Fruit fly (Drosophila melanogaster) whole organism, embryonic: ENCODE results near the gene Tg.

Source experiments
- Asciz ChIP-seq: fragments of 200-800 bp; sonication (Bioruptor generic); optimal IDR thresholded peaks from 2 replicates; lab custom pipeline; 2017; ENCODE audit warnings: missing biosample characterization, mild to moderate bottlenecking, missing genetic modification characterization, missing genetic modification reagents
- CG10267 ChIP-seq: fragments of 200-800 bp; sonication (Bioruptor generic); optimal IDR thresholded peaks from 2 replicates; lab custom pipeline; 2018; ENCODE audit warnings: missing biosample characterization, mild to moderate bottlenecking, missing genetic modification characterization, moderate library complexity
- CG10366 ChIP-seq: fragments of 200-800 bp; sonication (Bioruptor generic); IDR thresholded peaks from 2 replicates; pipeline ENCODE4 v1.3.6; 2022; ENCODE audit warnings: missing biosample characterization, missing genetic modification characterization
- CG10654 ChIP-seq: fragments of 200-800 bp; sonication (Bioruptor generic); optimal IDR thresholded peaks from 2 replicates; lab custom pipeline; 2016; ENCODE audit warnings: missing biosample characterization, missing genetic modification characterization
- CG1233 ChIP-seq: fragments of 200-800 bp; sonication (Bioruptor generic); optimal IDR thresholded peaks from 4 replicates; lab custom pipeline; 2018; ENCODE audit warnings: missing biosample characterization, mild to moderate bottlenecking, missing genetic modification characterization
- CG13775 ChIP-seq: fragments of 200-800 bp; sonication (Bioruptor generic); optimal IDR thresholded peaks from 3 replicates; lab custom pipeline; 2017; ENCODE audit warnings: missing biosample characterization, mild to moderate bottlenecking, missing genetic modification characterization
- CG14860 ChIP-seq: fragments of 200-800 bp; sonication (Bioruptor generic); IDR thresholded peaks from 3 replicates; pipeline ENCODE4 v1.3.6; 2022; ENCODE audit warnings: missing biosample characterization, missing genetic modification characterization; ENCODE audit not compliant: partially characterized antibody
- CG1603 ChIP-seq: fragments of 200-800 bp; sonication (Bioruptor generic); optimal IDR thresholded peaks from 2 replicates; lab custom pipeline; 2019; ENCODE audit warnings: missing biosample characterization, mild to moderate bottlenecking, missing genetic modification characterization, moderate library complexity
- CG18599 ChIP-seq: fragments of 200-800 bp; sonication (Bioruptor generic); optimal IDR thresholded peaks from 3 replicates; lab custom pipeline; 2017; ENCODE audit warnings: missing biosample characterization, missing genetic modification characterization, mild to moderate bottlenecking, moderate library complexity, missing genetic modification reagents
- CG18764 ChIP-seq: fragments of 200-800 bp; sonication (Bioruptor generic); optimal IDR thresholded peaks from 3 replicates; lab custom pipeline; 2016; ENCODE audit warnings: missing biosample characterization, missing genetic modification characterization
- CG2712 ChIP-seq: fragments of 200-800 bp; optimal IDR thresholded peaks from 3 replicates; lab custom pipeline; 2019; ENCODE audit warnings: missing biosample characterization, mild to moderate bottlenecking, missing genetic modification characterization, moderate library complexity
- CG3065 ChIP-seq: fragments of 200-800 bp; sonication (Bioruptor generic); optimal IDR thresholded peaks from 2 replicates; lab custom pipeline; 2016; ENCODE audit warnings: missing biosample characterization, missing genetic modification characterization
- CG3281 ChIP-seq: fragments of 200-800 bp; sonication (Bioruptor generic); optimal IDR thresholded peaks from 3 replicates; lab custom pipeline; 2017; ENCODE audit warnings: missing biosample characterization, mild to moderate bottlenecking, missing genetic modification characterization
- CG34376 ChIP-seq: fragments of 200-800 bp; sonication (Bioruptor generic); optimal IDR thresholded peaks from 2 replicates; lab custom pipeline; 2018; ENCODE audit warnings: missing biosample characterization, mild to moderate bottlenecking, missing genetic modification characterization
- CG3838 ChIP-seq: fragments of 200-800 bp; sonication (Bioruptor generic); optimal IDR thresholded peaks from 3 replicates; lab custom pipeline; 2016; ENCODE audit warnings: missing biosample characterization, missing genetic modification characterization
- CG4328 ChIP-seq: fragments of 200-800 bp; sonication (Bioruptor generic); optimal IDR thresholded peaks from 3 replicates; lab custom pipeline; 2017; ENCODE audit warnings: missing biosample characterization, missing genetic modification reagents, missing genetic modification characterization
- CG5180 ChIP-seq: fragments of 200-800 bp; sonication (Bioruptor generic); optimal IDR thresholded peaks from 3 replicates; lab custom pipeline; 2017; ENCODE audit warnings: missing biosample characterization, missing genetic modification characterization, mild to moderate bottlenecking, moderate library complexity, missing genetic modification reagents
- CG6272 ChIP-seq: fragments of 200-800 bp; sonication (Bioruptor generic); IDR thresholded peaks from 2 replicates; pipeline ENCODE4 v1.3.6; 2022; ENCODE audit warnings: missing biosample characterization, missing genetic modification characterization
- CG6813 ChIP-seq: fragments of 200-800 bp; sonication (Bioruptor generic); optimal IDR thresholded peaks from 2 replicates; lab custom pipeline; 2017; ENCODE audit warnings: missing biosample characterization, missing genetic modification characterization, mild to moderate bottlenecking, moderate library complexity, missing genetic modification reagents
- CG7963 ChIP-seq: fragments of 200-800 bp; sonication (Bioruptor generic); IDR thresholded peaks from 3 replicates; pipeline ENCODE4 v1.3.6; 2022; ENCODE audit warnings: missing biosample characterization, missing genetic modification characterization; ENCODE audit not compliant: partially characterized antibody
- CG8089 ChIP-seq: fragments of 200-800 bp; sonication (Bioruptor generic); optimal IDR thresholded peaks from 3 replicates; lab custom pipeline; 2016; ENCODE audit warnings: missing biosample characterization, missing genetic modification characterization
- CG8765 ChIP-seq: fragments of 200-800 bp; sonication (Bioruptor generic); IDR thresholded peaks from 2 replicates; pipeline ENCODE4 v1.3.6; 2022; ENCODE audit warnings: missing biosample characterization, missing genetic modification characterization
- CTCF ChIP-seq: fragments of 200-800 bp; sonication (Bioruptor generic); optimal IDR thresholded peaks from 2 replicates; lab custom pipeline; 2017; ENCODE audit warnings: missing biosample characterization, mild to moderate bottlenecking, missing genetic modification characterization, moderate library complexity
- Chrac-16 ChIP-seq: fragments of 200-800 bp; sonication (Bioruptor generic); optimal IDR thresholded peaks from 3 replicates; lab custom pipeline; 2016; ENCODE audit warnings: missing biosample characterization, missing genetic modification characterization
- Dref ChIP-seq: fragments of 200-800 bp; sonication (Bioruptor generic); IDR thresholded peaks from 2 replicates; pipeline ENCODE4 v1.3.6; 2022; ENCODE audit warnings: missing biosample characterization, missing genetic modification characterization
- Ets65A ChIP-seq: fragments of 200-800 bp; sonication (Bioruptor generic); peaks from one replicate; lab custom pipeline; 2016; ENCODE audit warnings: missing biosample characterization, missing genetic modification characterization
- Fer2 ChIP-seq: fragments of 200-800 bp; sonication (Bioruptor generic); optimal IDR thresholded peaks from 2 replicates; lab custom pipeline; 2018; ENCODE audit warnings: missing biosample characterization, mild to moderate bottlenecking, missing genetic modification characterization, moderate library complexity
- H2.0 ChIP-seq: fragments of 200-800 bp; sonication (Bioruptor generic); IDR thresholded peaks from 2 replicates; pipeline ENCODE4 v1.3.6; 2022; ENCODE audit warnings: missing biosample characterization, missing genetic modification characterization
- Max ChIP-seq: fragments of 200-800 bp; sonication (Bioruptor generic); optimal IDR thresholded peaks from 2 replicates; lab custom pipeline; 2016; ENCODE audit warnings: missing biosample characterization, mild to moderate bottlenecking, missing genetic modification characterization
- Myb ChIP-seq: fragments of 200-800 bp; sonication (Bioruptor generic); optimal IDR thresholded peaks from 2 replicates; lab custom pipeline; 2016; ENCODE audit warnings: missing biosample characterization, missing genetic modification characterization
- NC2α ChIP-seq: fragments of 200-800 bp; sonication (Bioruptor generic); optimal IDR thresholded peaks from 2 replicates; lab custom pipeline; 2016; ENCODE audit warnings: missing biosample characterization, missing genetic modification characterization
- Nf-YC ChIP-seq: fragments of 200-800 bp; optimal IDR thresholded peaks from 3 replicates; lab custom pipeline; 2019; ENCODE audit warnings: missing biosample characterization, mild to moderate bottlenecking, missing genetic modification characterization, moderate library complexity
- Scr ChIP-seq: fragments of 200-800 bp; sonication (Bioruptor generic); IDR thresholded peaks from 2 replicates; pipeline ENCODE4 v1.3.6; 2022; ENCODE audit warnings: missing biosample characterization, missing genetic modification characterization; ENCODE audit not compliant: partially characterized antibody
- Sin3A ChIP-seq: fragments of >200 bp; optimal IDR thresholded peaks from 2 replicates; lab custom pipeline; 2018
- aop ChIP-seq: fragments of 200-800 bp; sonication (Bioruptor generic); IDR thresholded peaks from 2 replicates; pipeline ENCODE4 v1.3.6; 2022; ENCODE audit warnings: missing biosample characterization, missing genetic modification characterization
- ash1 ChIP-seq: fragments of 200-800 bp; sonication (Bioruptor generic); optimal IDR thresholded peaks from 2 replicates; lab custom pipeline; 2018; ENCODE audit warnings: missing biosample characterization, mild to moderate bottlenecking, missing genetic modification characterization
- da ChIP-seq: fragments of 200-800 bp; sonication (Bioruptor generic); optimal IDR thresholded peaks from 2 replicates; lab custom pipeline; 2016; ENCODE audit warnings: missing biosample characterization, missing genetic modification characterization
- dan ChIP-seq: fragments of 200-800 bp; sonication (Bioruptor generic); IDR thresholded peaks from 2 replicates; pipeline ENCODE4 v1.3.6; 2022; ENCODE audit warnings: missing biosample characterization, missing genetic modification characterization
- dysf ChIP-seq: fragments of 200-800 bp; sonication (Bioruptor generic); IDR thresholded peaks from 3 replicates; pipeline ENCODE4 v1.3.6; 2022; ENCODE audit warnings: missing biosample characterization, missing genetic modification characterization
- eve ChIP-seq, 2 experiments: fragments of >200 bp; optimal IDR thresholded peaks; 2 replicates each; lab custom pipeline; 2017; ENCODE audit warnings: missing biosample characterization in 2 of 2, missing genetic modification characterization in 2 of 2
- gro ChIP-seq: fragments of 200-800 bp; sonication (Bioruptor generic); optimal IDR thresholded peaks from 2 replicates; lab custom pipeline; 2016; ENCODE audit warnings: missing biosample characterization, missing genetic modification characterization
- her ChIP-seq: fragments of 200-800 bp; sonication (Bioruptor generic); optimal IDR thresholded peaks from 2 replicates; lab custom pipeline; 2016; ENCODE audit warnings: missing biosample characterization, missing genetic modification characterization
- lola ChIP-seq, 3 experiments: fragments of >200 bp in 2 of 3; fragments of 200-800 bp in 1 of 3; sonication (Bioruptor generic) in 1 of 3; optimal IDR thresholded peaks; 2 replicates each; lab custom pipeline; 2017 to 2019; ENCODE audit warnings: missing biosample characterization in 3 of 3, missing genetic modification characterization in 3 of 3, mild to moderate bottlenecking in 1 of 3, moderate library complexity in 1 of 3
- maf-S ChIP-seq: fragments of 200-800 bp; sonication (Bioruptor generic); optimal IDR thresholded peaks from 2 replicates; lab custom pipeline; 2016; ENCODE audit warnings: missing biosample characterization, missing genetic modification characterization
- nom ChIP-seq: fragments of 200-800 bp; sonication (Bioruptor generic); optimal IDR thresholded peaks from 2 replicates; lab custom pipeline; 2017; ENCODE audit warnings: missing biosample characterization, missing genetic modification characterization, mild to moderate bottlenecking, moderate library complexity, missing genetic modification reagents
- pnt ChIP-seq: fragments of 200-800 bp; sonication (Bioruptor generic); optimal IDR thresholded peaks from 3 replicates; lab custom pipeline; 2016; ENCODE audit warnings: missing biosample characterization, missing genetic modification characterization
- sisA ChIP-seq: fragments of 200-800 bp; sonication (Bioruptor generic); IDR thresholded peaks from 2 replicates; pipeline ENCODE4 v1.3.6; 2022; ENCODE audit warnings: missing biosample characterization, missing genetic modification characterization
- slbo ChIP-seq: fragments of 200-800 bp; sonication (Bioruptor generic); IDR thresholded peaks from 2 replicates; pipeline ENCODE4 v1.3.6; 2022; ENCODE audit warnings: missing biosample characterization, missing genetic modification characterization
- stc ChIP-seq: fragments of 200-800 bp; sonication (Bioruptor generic); IDR thresholded peaks from 2 replicates; pipeline ENCODE4 v1.3.6; 2022; ENCODE audit warnings: missing biosample characterization, missing genetic modification characterization

The Tg gene

DNA sequence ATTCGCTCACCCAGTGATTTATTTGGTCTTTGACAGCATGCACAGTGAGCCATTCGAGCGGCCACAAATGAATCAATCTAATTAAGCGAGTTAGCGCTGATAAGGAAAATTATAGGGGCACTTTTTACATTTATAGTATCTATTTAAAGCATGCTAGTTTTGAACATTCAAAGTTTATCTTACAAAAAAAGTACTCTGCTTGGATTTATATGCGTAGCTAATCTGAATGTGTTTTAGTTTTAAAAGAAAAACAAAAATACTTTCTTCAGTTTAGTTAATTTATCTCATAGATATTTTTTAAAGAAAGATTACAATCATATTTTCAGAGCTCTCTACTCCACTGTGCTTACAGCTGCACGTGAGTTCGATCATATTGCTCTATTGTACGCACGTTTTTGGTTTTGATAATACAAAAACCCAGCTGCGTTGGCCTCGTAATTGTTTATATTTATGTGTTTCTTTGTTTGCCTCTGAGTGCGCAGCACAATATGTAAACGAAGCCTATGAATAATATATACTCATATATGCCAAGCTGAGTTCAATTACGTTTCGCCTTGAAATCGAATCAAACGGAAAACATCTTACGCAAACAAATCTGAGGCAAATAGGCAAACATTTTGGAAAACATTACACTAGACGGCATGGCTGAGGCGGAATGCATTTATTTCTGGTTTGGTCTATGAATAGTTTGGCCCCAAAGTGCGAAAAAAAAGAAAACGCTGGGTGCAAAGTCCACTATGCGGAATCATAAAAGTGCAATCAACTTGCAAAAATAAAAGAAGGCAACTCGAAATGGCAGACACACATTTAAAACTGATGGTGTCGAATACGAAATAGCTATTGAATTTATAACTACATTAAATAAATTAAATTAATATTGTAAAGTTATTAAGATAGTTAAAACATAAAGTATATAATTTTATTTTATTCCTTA, 9.2 kb upstream of the Tg start (continued):
- peak; percentile 42 for TF ChIP-seq Fer2 (tag; lab: Kevin White, UChicago)
- peak; percentile 70 for TF ChIP-seq CG10366 (GFP tag; lab: Robert Waterston, UW)
- no peak for TF ChIP-seq Dref
- TF ChIP-seq Nf-YC = peak; percentile 85
- TF ChIP-seq nom (GFP tag; lab: Kevin White, UChicago) = peak; percentile 84
- TF ChIP-seq Scr (GFP tag; lab: Robert Waterston, UW) = no peak
- TF ChIP-seq aop = no peak
- TF ChIP-seq eve (GFP tag; optimal IDR thresholded peaks at IDR 0.05; lab: Kevin White, UChicago) = peak in 1 of 2 experiments; percentile 94
- TF ChIP-seq CG8089 = peak; percentile 77
- TF ChIP-seq ash1 (GFP tag; lab: Kevin White, UChicago) = no peak
- no peak for TF ChIP-seq CG14860 (GFP tag; lab: Robert Waterston, UW)
- peak; percentile 82 for TF ChIP-seq Chrac-16 (GFP tag; lab: Kevin White, UChicago)
- TF ChIP-seq CG34376 (GFP tag; lab: Kevin White, UChicago) = peak; percentile 84
- peak; percentile 88 for TF ChIP-seq CG13775
- peak; percentile 87 for TF ChIP-seq Asciz (GFP tag; lab: Kevin White, UChicago)
- peak; percentile 61 for TF ChIP-seq Myb (GFP tag; lab: Kevin White, UChicago)
- TF ChIP-seq CG10267 (tag; lab: Kevin White, UChicago) = peak; percentile 83
- TF ChIP-seq Sin3A (lab: Kevin White, UChicago) = no peak
- TF ChIP-seq Max (GFP tag; lab: Kevin White, UChicago) = peak; percentile 87
- TF ChIP-seq Ets65A (GFP tag; lab: Kevin White, UChicago) = peak; percentile 95
- TF ChIP-seq CG1233 = peak; percentile 85
- peak; percentile 93 for TF ChIP-seq dysf (GFP tag; lab: Robert Waterston, UW)
- TF ChIP-seq her (GFP tag; lab: Kevin White, UChicago) = peak; percentile 80
- peak; percentile 30 for TF ChIP-seq da (GFP tag; lab: Kevin White, UChicago)
- peak; percentile 73 for TF ChIP-seq CG6813 (GFP tag; lab: Kevin White, UChicago)
- peak; percentile 92 for TF ChIP-seq CG2712 (tag; lab: Kevin White, UChicago)
- peak; percentile 81 for TF ChIP-seq slbo
- TF ChIP-seq CG10654 = peak; percentile 73
- peak; percentile 69 for TF ChIP-seq CG3838 (GFP tag; lab: Kevin White, UChicago)
- peak; percentile 65 for TF ChIP-seq CG1603 (tag; lab: Kevin White, UChicago)
- TF ChIP-seq maf-S (GFP tag; lab: Kevin White, UChicago) = peak; percentile 68
- TF ChIP-seq H2.0 (GFP tag; lab: Robert Waterston, UW) = peak; percentile 68
- peak; percentile 48 for TF ChIP-seq CTCF (GFP tag; lab: Kevin White, UChicago)
- peak; percentile 71 for TF ChIP-seq stc (GFP tag; lab: Robert Waterston, UW)
- TF ChIP-seq dan (GFP tag; lab: Robert Waterston, UW) = peak; percentile 63
- TF ChIP-seq CG8765 (GFP tag; lab: Robert Waterston, UW) = no peak
- peak; percentile 91 for TF ChIP-seq CG3281
- peak; percentile 54 for TF ChIP-seq NC2α (GFP tag; lab: Kevin White, UChicago)
- peak; percentile 82 for TF ChIP-seq CG5180 (GFP tag; lab: Kevin White, UChicago)
- TF ChIP-seq CG7963 (GFP tag; lab: Robert Waterston, UW) = no peak
- peak in 1 of 3 experiments; percentile 91 for TF ChIP-seq lola (GFP tag; optimal IDR thresholded peaks at IDR 0.05; lab: Kevin White, UChicago)
- TF ChIP-seq CG18599 (GFP tag; lab: Kevin White, UChicago) = peak; percentile 89
- TF ChIP-seq CG6272 = peak; percentile 59; the same call in 1 of the 2 replicates
- peak; percentile 62 for TF ChIP-seq gro (GFP tag; lab: Kevin White, UChicago)
- peak; percentile 65 for TF ChIP-seq CG18764 (GFP tag; lab: Kevin White, UChicago)
- peak; percentile 84 for TF ChIP-seq CG4328 (GFP tag; lab: Kevin White, UChicago)
- peak; percentile 68 for TF ChIP-seq pnt (GFP tag; lab: Kevin White, UChicago)
- TF ChIP-seq CG3065 (GFP tag; lab: Kevin White, UChicago) = peak; percentile 56
- TF ChIP-seq sisA (GFP tag; lab: Robert Waterston, UW) = peak; percentile 83
